Fruit fly (Drosophila melanogaster) whole organism, embryonic: Measurements from ENCODE around the gene xmas.

ENCODE experiments used
- CG18764 ChIP-seq: fragments of 200-800 bp; sonication (Bioruptor generic); optimal IDR thresholded peaks from 3 replicates; lab custom pipeline; 2016; ENCODE audit warnings: missing biosample characterization, missing genetic modification characterization
- D19B ChIP-seq: fragments of 200-800 bp; sonication (Bioruptor generic); optimal IDR thresholded peaks from 2 replicates; lab custom pipeline; 2017; ENCODE audit warnings: missing biosample characterization, mild to moderate bottlenecking, missing genetic modification characterization
- Sry-δ ChIP-seq: fragments of 200-800 bp; sonication (Bioruptor generic); optimal IDR thresholded peaks from 2 replicates; lab custom pipeline; 2016; ENCODE audit warnings: missing biosample characterization, missing genetic modification characterization
- grn ChIP-seq: fragments of 200-800 bp; sonication (Bioruptor generic); optimal IDR thresholded peaks from 3 replicates; lab custom pipeline; 2017; ENCODE audit warnings: missing biosample characterization, missing genetic modification characterization
- kay ChIP-seq: fragments of 200-800 bp; sonication (Bioruptor generic); optimal IDR thresholded peaks from 2 replicates; lab custom pipeline; 2016; ENCODE audit warnings: missing biosample characterization, missing genetic modification characterization
- pzg ChIP-seq: fragments of 200-800 bp; sonication (Bioruptor generic); optimal IDR thresholded peaks from 3 replicates; lab custom pipeline; 2018; ENCODE audit warnings: missing biosample characterization, mild to moderate bottlenecking, missing genetic modification characterization, moderate library complexity

DNA sequence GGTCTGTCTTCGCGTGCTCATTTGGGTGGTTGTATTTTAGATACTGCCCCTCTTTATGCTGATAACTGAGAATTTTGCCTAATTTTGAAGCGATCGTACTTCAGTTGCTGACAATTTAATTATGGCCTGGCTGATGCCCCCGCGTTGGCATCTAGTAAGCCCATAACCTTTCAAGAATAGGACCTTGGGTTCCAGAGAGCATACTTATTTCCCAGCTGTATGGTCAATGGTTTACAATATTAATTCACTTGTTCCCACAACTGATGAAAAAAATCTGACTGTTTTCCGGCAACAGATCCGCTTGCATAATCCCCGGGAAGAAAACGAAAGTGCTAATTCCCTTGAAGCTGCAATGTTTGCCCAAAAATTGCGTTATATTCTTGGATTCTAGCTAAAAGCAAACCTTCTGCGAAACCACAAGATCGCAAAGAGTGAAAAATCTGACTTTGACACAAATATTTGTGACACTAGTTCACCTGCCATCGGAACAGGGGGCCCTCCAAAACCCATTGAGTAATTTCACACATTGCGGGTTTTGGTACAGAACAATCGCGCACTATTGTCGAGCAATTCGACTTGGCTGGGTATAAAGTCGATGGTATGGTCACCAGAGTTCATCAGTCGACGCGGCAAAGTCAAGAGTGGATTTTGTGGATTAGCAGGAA lies 43.5 kb upstream of the xmas start, which contains the start of the genes TTLL1A and CG5070:
- TF ChIP-seq Sry-δ (GFP tag; lab: Kevin White, UChicago), result no peak
- no peak for TF ChIP-seq kay (GFP tag; lab: Kevin White, UChicago)
- no peak for TF ChIP-seq CG18764 (GFP tag; lab: Kevin White, UChicago)
- no peak for TF ChIP-seq pzg (GFP tag; lab: Kevin White, UChicago)
- TF ChIP-seq grn (GFP tag; lab: Kevin White, UChicago), result no peak
- no peak for TF ChIP-seq D19B
